Worm (Caenorhabditis elegans): ENCODE measurements around the gene srd-2.

DNA sequence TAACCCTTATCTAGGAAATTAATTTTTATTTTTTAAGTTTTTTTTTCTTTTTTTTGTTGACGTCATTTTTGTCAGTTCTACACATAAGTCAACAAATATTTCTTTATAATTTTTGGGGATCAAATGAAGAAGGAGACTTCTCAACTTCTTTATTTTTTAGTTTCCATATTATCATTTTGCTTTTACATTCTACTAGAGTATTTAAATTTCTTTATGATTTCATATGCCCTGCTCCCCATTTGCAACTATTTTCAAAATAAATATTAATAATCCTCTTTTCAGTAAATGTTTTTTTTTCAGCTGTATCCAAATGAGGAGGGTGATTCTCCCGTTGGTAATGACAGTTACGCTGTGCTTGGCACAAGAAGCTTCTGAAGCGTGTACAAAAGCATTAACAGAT lies 50.4 kb downstream of the srd-2 start, which contains the start of gene phg-1:
- TF ChIP-seq fkh-10 (GFP tag; optimal IDR thresholded peaks at IDR 0.05) (no peak), mdl-1 (tag; optimal IDR thresholded peaks at IDR 0.05) (no peak), nhr-25 (tag; optimal IDR thresholded peaks at IDR 0.05) (no peak), elt-2 (tag; optimal IDR thresholded peaks at IDR 0.05) (no peak)

Data from whole organism, L3 larva.